Worm (Caenorhabditis elegans) whole organism, L4 larva: ENCODE measurements around the gene R10E9.2.

ENCODE experiments used
- D1046.2 ChIP-seq: fragments of 200-800 bp; sonication (Bioruptor generic); IDR thresholded peaks from 2 replicates; pipeline ENCODE4 v1.3.6; 2022; ENCODE audit warnings: missing genetic modification characterization, missing compliant biosample characterization
- F37D6.2 ChIP-seq: sonication (generic microtip); optimal IDR thresholded peaks from 2 replicates; lab custom pipeline; 2016; ENCODE audit warnings: mild to moderate bottlenecking, missing genetic modification characterization, missing compliant biosample characterization
- F44E2.7 ChIP-seq: fragments of 200-800 bp; sonication (Bioruptor generic); IDR thresholded peaks from 2 replicates; pipeline ENCODE4 v2.1.2; 2022; ENCODE audit warnings: missing genetic modification characterization, missing compliant biosample characterization
- T20F7.1 ChIP-seq: fragments of 200-800 bp; sonication (Bioruptor generic); optimal IDR thresholded peaks from 2 replicates; lab custom pipeline; 2018; ENCODE audit warnings: mild to moderate bottlenecking, missing genetic modification characterization, missing compliant biosample characterization
- Y105C5A.15 ChIP-seq: fragments of 200-800 bp; sonication (Bioruptor generic); IDR thresholded peaks from 2 replicates; pipeline ENCODE4 v1.3.6; 2022; ENCODE audit warnings: missing genetic modification characterization, missing compliant biosample characterization
- ZK337.2 ChIP-seq: fragments of 200-800 bp; sonication (Bioruptor generic); IDR thresholded peaks from 2 replicates; pipeline ENCODE4 v1.3.6; 2022; ENCODE audit warnings: missing genetic modification reagents, missing genetic modification characterization, missing compliant biosample characterization
- ZK546.5 ChIP-seq, 2 experiments: sonication (generic microtip); optimal IDR thresholded peaks; 2 replicates each; lab custom pipeline; 2017; ENCODE audit warnings: missing biosample characterization in 2 of 2, missing genetic modification characterization in 2 of 2
- aha-1 ChIP-seq: fragments of 150-350 bp; peaks from one replicate; lab custom pipeline; 2014; ENCODE audit warnings: missing biosample characterization, missing genetic modification characterization
- ama-1 ChIP-seq: fragments of 150-350 bp; optimal IDR thresholded peaks from 2 replicates; lab custom pipeline; 2014; ENCODE audit warnings: inconsistent platforms, mixed read lengths
- attf-4 ChIP-seq: sonication (generic microtip); optimal IDR thresholded peaks from 3 replicates; lab custom pipeline; 2017; ENCODE audit warnings: missing biosample characterization, missing genetic modification characterization
- ceh-44 ChIP-seq: fragments of 200-800 bp; sonication (Bioruptor generic); IDR thresholded peaks from 2 replicates; pipeline ENCODE4 v1.3.6; 2022; ENCODE audit warnings: missing genetic modification reagents, missing genetic modification characterization, missing compliant biosample characterization
- cey-2 ChIP-seq: sonication (generic microtip); optimal IDR thresholded peaks from 3 replicates; lab custom pipeline; 2017; ENCODE audit warnings: missing genetic modification characterization, mild to moderate bottlenecking, missing compliant biosample characterization, antibody characterized with exemption, borderline replicate concordance; ENCODE audit not compliant: insufficient read depth
- ctbp-1 ChIP-seq: fragments of 200-800 bp; sonication (Bioruptor generic); IDR thresholded peaks from 2 replicates; pipeline ENCODE4 v1.3.6; 2022; ENCODE audit warnings: missing genetic modification reagents, missing genetic modification characterization, missing compliant biosample characterization
- daf-12 ChIP-seq: fragments of 150-350 bp; optimal IDR thresholded peaks from 2 replicates; lab custom pipeline; 2014; ENCODE audit warnings: missing biosample characterization, missing genetic modification reagents, missing genetic modification characterization
- daf-8 ChIP-seq: fragments of 200-800 bp; sonication (Bioruptor generic); IDR thresholded peaks from 2 replicates; pipeline ENCODE4 v1.3.6; 2022; ENCODE audit warnings: missing genetic modification characterization, missing compliant biosample characterization
- dmd-6 ChIP-seq: fragments of 200-800 bp; sonication (Bioruptor generic); IDR thresholded peaks from 2 replicates; pipeline ENCODE4 v1.3.6; 2022; ENCODE audit warnings: missing genetic modification reagents, missing genetic modification characterization, missing compliant biosample characterization
- dpl-1 ChIP-seq: fragments of 150-350 bp; optimal IDR thresholded peaks from 2 replicates; lab custom pipeline; 2014; ENCODE audit warnings: missing biosample characterization, missing genetic modification reagents, missing genetic modification characterization
- duxl-1 ChIP-seq: sonication (generic microtip); optimal IDR thresholded peaks from 2 replicates; lab custom pipeline; 2016; ENCODE audit warnings: mild to moderate bottlenecking, missing genetic modification characterization, moderate library complexity, missing compliant biosample characterization; ENCODE audit not compliant: poor library complexity
- fos-1 ChIP-seq: fragments of 150-350 bp; optimal IDR thresholded peaks from 2 replicates; lab custom pipeline; 2014; ENCODE audit warnings: missing biosample characterization, missing genetic modification characterization
- hif-1 ChIP-seq, 2 experiments: sonication (generic microtip); optimal IDR thresholded peaks; 2 replicates each; lab custom pipeline; 2016 to 2017; ENCODE audit warnings: missing compliant biosample characterization in 2 of 2, missing genetic modification characterization in 2 of 2, missing genetic modification reagents in 2 of 2, missing genotype in 2 of 2, mild to moderate bottlenecking in 1 of 2
- hlh-11 ChIP-seq: fragments of 200-800 bp; sonication (Bioruptor generic); optimal IDR thresholded peaks from 2 replicates; lab custom pipeline; 2018; ENCODE audit warnings: mild to moderate bottlenecking, missing genetic modification characterization, missing compliant biosample characterization
- hlh-30 ChIP-seq: sonication (generic microtip); optimal IDR thresholded peaks from 2 replicates; lab custom pipeline; 2017; ENCODE audit warnings: antibody characterized with exemption, mild to moderate bottlenecking, missing genetic modification characterization, missing compliant biosample characterization; ENCODE audit not compliant: insufficient read depth
- jun-1 ChIP-seq: fragments of 150-350 bp; optimal IDR thresholded peaks from 2 replicates; lab custom pipeline; 2014; ENCODE audit warnings: missing biosample characterization, missing genetic modification reagents, missing genetic modification characterization
- lin-15B ChIP-seq: fragments of 150-350 bp; sonication (generic microtip); optimal IDR thresholded peaks from 3 replicates; lab custom pipeline; 2014; ENCODE audit warnings: missing biosample characterization, missing genetic modification characterization
- lin-38 ChIP-seq: fragments of 200-800 bp; sonication (Bioruptor generic); IDR thresholded peaks from 2 replicates; pipeline ENCODE4 v1.3.6; 2022; ENCODE audit warnings: missing genetic modification reagents, missing genetic modification characterization, missing compliant biosample characterization
- lin-39 ChIP-seq: fragments of 150-350 bp; optimal IDR thresholded peaks from 2 replicates; lab custom pipeline; 2014; ENCODE audit warnings: missing biosample characterization, missing genetic modification reagents, missing genetic modification characterization
- lsy-2 ChIP-seq, 2 experiments: fragments of 150-350 bp in 1 of 2; sonication (generic microtip) in 1 of 2; optimal IDR thresholded peaks; 2 replicates each; lab custom pipeline; 2014 to 2017; ENCODE audit warnings: missing biosample characterization in 2 of 2, missing genetic modification characterization in 2 of 2
- mdl-1 ChIP-seq, 2 experiments: fragments of 150-350 bp in 1 of 2; sonication (generic microtip) in 1 of 2; optimal IDR thresholded peaks; 2 replicates each; lab custom pipeline; 2014 to 2017; ENCODE audit warnings: missing biosample characterization in 2 of 2, missing genetic modification characterization in 2 of 2
- mdt-29 ChIP-seq: fragments of 200-800 bp; sonication (Bioruptor generic); IDR thresholded peaks from 2 replicates; pipeline ENCODE4 v1.3.6; 2022; ENCODE audit warnings: missing genetic modification reagents, missing genetic modification characterization, missing compliant biosample characterization
- mep-1 ChIP-seq: fragments of 150-350 bp; sonication (generic microtip); optimal IDR thresholded peaks from 3 replicates; lab custom pipeline; 2014; ENCODE audit warnings: missing biosample characterization, missing genetic modification characterization
- mes-2 ChIP-seq: sonication (generic microtip); optimal IDR thresholded peaks from 2 replicates; lab custom pipeline; 2016; ENCODE audit warnings: missing genotype, mild to moderate bottlenecking, missing genetic modification characterization, missing compliant biosample characterization; ENCODE audit not compliant: poor library complexity, severe bottlenecking
- mxl-3 ChIP-seq: fragments of 200-800 bp; sonication (Bioruptor generic); optimal IDR thresholded peaks from 2 replicates; lab custom pipeline; 2018; ENCODE audit warnings: mild to moderate bottlenecking, missing genetic modification characterization, missing compliant biosample characterization
- nhr-11 ChIP-seq: fragments of 150-350 bp; optimal IDR thresholded peaks from 2 replicates; lab custom pipeline; 2014; ENCODE audit warnings: missing biosample characterization, missing genetic modification characterization
- nhr-111 ChIP-seq: fragments of 200-800 bp; sonication (Bioruptor generic); optimal IDR thresholded peaks from 2 replicates; lab custom pipeline; 2018; ENCODE audit warnings: mild to moderate bottlenecking, missing genetic modification characterization, missing compliant biosample characterization
- nhr-237 ChIP-seq: sonication (generic microtip); optimal IDR thresholded peaks from 2 replicates; lab custom pipeline; 2017; ENCODE audit warnings: missing biosample characterization, missing genetic modification characterization
- nhr-28 ChIP-seq: fragments of 150-350 bp; optimal IDR thresholded peaks from 2 replicates; lab custom pipeline; 2014; ENCODE audit warnings: missing biosample characterization, missing genetic modification characterization
- nhr-48 ChIP-seq: sonication (generic microtip); optimal IDR thresholded peaks from 2 replicates; lab custom pipeline; 2016; ENCODE audit warnings: mild to moderate bottlenecking, missing genetic modification characterization, missing compliant biosample characterization
- saeg-2 ChIP-seq: fragments of 200-800 bp; sonication (Bioruptor generic); IDR thresholded peaks from 2 replicates; pipeline ENCODE4 v1.3.6; 2022; ENCODE audit warnings: missing genetic modification reagents, missing genetic modification characterization, missing compliant biosample characterization
- skn-1 ChIP-seq: fragments of 150-350 bp; optimal IDR thresholded peaks from 2 replicates; lab custom pipeline; 2014; ENCODE audit warnings: missing biosample characterization, missing genetic modification characterization
- snpc-1.2 ChIP-seq: fragments of 200-800 bp; sonication (Bioruptor generic); IDR thresholded peaks from 2 replicates; pipeline ENCODE4 v1.3.6; 2022; ENCODE audit warnings: missing genetic modification reagents, missing genetic modification characterization, missing compliant biosample characterization
- tag-97 ChIP-seq: fragments of 200-800 bp; sonication (Bioruptor generic); IDR thresholded peaks from 2 replicates; pipeline ENCODE4 v1.3.6; 2022; ENCODE audit warnings: missing genetic modification characterization, missing compliant biosample characterization
- unc-62 ChIP-seq, 3 experiments: fragments of 150-350 bp in 1 of 3; sonication (generic microtip); optimal IDR thresholded peaks in 2 of 3; peaks in 1 of 3; 1 replicate in 1 of 3; 2 replicates in 2 of 3; lab custom pipeline; 2014 to 2017; ENCODE audit warnings: missing biosample characterization in 3 of 3, missing genetic modification characterization in 3 of 3, missing genetic modification reagents in 3 of 3, missing genotype in 1 of 3
- zag-1 ChIP-seq: fragments of 150-350 bp; optimal IDR thresholded peaks from 2 replicates; lab custom pipeline; 2014; ENCODE audit warnings: missing biosample characterization, missing genetic modification characterization
- zip-11 ChIP-seq: fragments of 200-800 bp; sonication (Bioruptor generic); IDR thresholded peaks from 2 replicates; pipeline ENCODE4 v1.3.6; 2022; ENCODE audit warnings: missing genetic modification characterization, missing compliant biosample characterization

Gene R10E9.2

ce11 chrIII:3955674-3956073 lies 8.5 kb downstream of the R10E9.2 start (continued):
- TF ChIP-seq ceh-44 (GFP tag; lab: Robert Waterston, UW) (no peak), ZK546.5 (tag; optimal IDR thresholded peaks at IDR 0.05; lab: Kevin White, UChicago) (no peak), mes-2 (tag; lab: Kevin White, UChicago) (peak; percentile 52), nhr-28 (tag; lab: Kevin White, UChicago) (no peak), tag-97 (GFP tag; lab: Robert Waterston, UW) (no peak), hlh-30 (tag; lab: Kevin White, UChicago) (peak; percentile 84), aha-1 (no peak), lin-15B (no peak), F44E2.7 (GFP tag; lab: Robert Waterston, UW) (no peak), cey-2 (tag; lab: Kevin White, UChicago) (no peak), F37D6.2 (tag; lab: Kevin White, UChicago) (peak; percentile 14), jun-1 (no peak), duxl-1 (tag; lab: Kevin White, UChicago) (no peak), zip-11 (GFP tag; lab: Robert Waterston, UW) (no peak), hif-1 (tag; optimal IDR thresholded peaks at IDR 0.05; lab: Kevin White, UChicago) (peak in 1 of 2 experiments; percentile 10), snpc-1.2 (GFP tag; lab: Robert Waterston, UW) (no peak)

ce11 chrIII:3954828-3955227 lies 9.3 kb downstream of the R10E9.2 start:
- no peak for TF ChIP-seq nhr-111

- TF ChIP-seq hlh-11 (tag; lab: Kevin White, UChicago) (peak; percentile 78), nhr-11 (tag; lab: Kevin White, UChicago) (peak; percentile 63), ZK337.2 (GFP tag; lab: Robert Waterston, UW) (no peak), hif-1 (tag; optimal IDR thresholded peaks at IDR 0.05; lab: Kevin White, UChicago) (peak; percentile 17 to 91), unc-62 (GFP tag; optimal IDR thresholded peaks at IDR 0.05 in 1 of 2; lab: Kevin White, UChicago) (peak in 1 of 2 experiments; percentile 60), unc-62 (tag; optimal IDR thresholded peaks at IDR 0.05; lab: Kevin White, UChicago) (no peak), aha-1 (peak; percentile 96), Y105C5A.15 (GFP tag; lab: Robert Waterston, UW) (no peak), nhr-237 (tag; lab: Kevin White, UChicago) (no peak), ctbp-1 (GFP tag; lab: Robert Waterston, UW) (peak; percentile 47; the same call in 1 of the 2 replicates), zag-1 (tag; lab: Kevin White, UChicago) (no peak), mdt-29 (GFP tag; lab: Robert Waterston, UW) (no peak), attf-4 (no peak), daf-8 (no peak), D1046.2 (GFP tag; lab: Robert Waterston, UW) (no peak), nhr-48 (peak; percentile 72), ceh-44 (GFP tag; lab: Robert Waterston, UW) (no peak), fos-1 (tag; lab: Kevin White, UChicago) (no peak), lin-38 (no peak), hlh-30 (tag; lab: Kevin White, UChicago) (peak; percentile 96), saeg-2 (GFP tag; lab: Robert Waterston, UW) (no peak), mep-1 (tag; lab: Kevin White, UChicago) (peak; percentile 49), lsy-2 (tag; optimal IDR thresholded peaks at IDR 0.05; lab: Kevin White, UChicago) (peak in 1 of 2 experiments; percentile 69), mxl-3 (GFP tag; lab: Kevin White, UChicago) (peak; percentile 55), dmd-6 (GFP tag; lab: Robert Waterston, UW) (0 out of 2 replicates have a peak, but pooled peaks have one; percentile 20), dpl-1 (GFP tag; lab: Kevin White, UChicago) (peak; percentile 10), skn-1 (tag; lab: Kevin White, UChicago) (no peak), ama-1 (peak; percentile 27), lin-39 (no peak), nhr-28 (tag; lab: Kevin White, UChicago) (peak; percentile 52), daf-12 (tag; lab: Kevin White, UChicago) (no peak), snpc-1.2 (GFP tag; lab: Robert Waterston, UW) (no peak), T20F7.1 (GFP tag; lab: Kevin White, UChicago) (no peak), mdl-1 (tag; optimal IDR thresholded peaks at IDR 0.05; lab: Kevin White, UChicago) (peak; percentile 70 to 84)
- TF ChIP-seq, all 104 proteins: peak for 16
Measured at ce11 chrIII:3954220-3954619, 9.9 kb downstream of the R10E9.2 start.
